Fruit fly (Drosophila melanogaster): ENCODE results near the gene Pgk.

dm6 chr2L:2723100-2723499 lies 29.8 kb downstream of the Pgk start:
- TF ChIP-seq CG34406 (GFP tag; optimal IDR thresholded peaks at IDR 0.05) = no peak
- TF ChIP-seq OdsH (GFP tag; optimal IDR thresholded peaks at IDR 0.05) = no peak
- no peak for TF ChIP-seq Hr38 (GFP tag; optimal IDR thresholded peaks at IDR 0.05)
- TF ChIP-seq Blimp-1 (GFP tag; optimal IDR thresholded peaks at IDR 0.05) = no peak
- no peak for TF ChIP-seq Sox15 (GFP tag; optimal IDR thresholded peaks at IDR 0.05)

Data from whole organism, prepupa.